Worm (Caenorhabditis elegans) whole organism, young adult: ENCODE results near the gene pcp-4.

Experiments
- B0336.3 ChIP-seq: fragments of 200-800 bp; sonication (Bioruptor generic); IDR thresholded peaks from 2 replicates; pipeline ENCODE4 v1.3.6; 2022; ENCODE audit warnings: missing genetic modification characterization, missing compliant biosample characterization
- C17E4.6 ChIP-seq: fragments of 200-800 bp; sonication (Bioruptor generic); IDR thresholded peaks from 2 replicates; pipeline ENCODE4 v1.3.6; 2022; ENCODE audit warnings: missing genetic modification reagents, missing genetic modification characterization, missing compliant biosample characterization
- D2030.7 ChIP-seq: fragments of 200-800 bp; sonication (Bioruptor generic); IDR thresholded peaks from 2 replicates; pipeline ENCODE4 v1.3.6; 2022; ENCODE audit warnings: missing genetic modification reagents, missing genetic modification characterization, missing compliant biosample characterization
- F10E7.11 ChIP-seq: sonication (generic microtip); optimal IDR thresholded peaks from 2 replicates; lab custom pipeline; 2017; ENCODE audit warnings: mild to moderate bottlenecking, missing genetic modification characterization, moderate library complexity, missing compliant biosample characterization
- F22D6.2 ChIP-seq: sonication (generic microtip); optimal IDR thresholded peaks from 2 replicates; lab custom pipeline; 2016; ENCODE audit warnings: mild to moderate bottlenecking, missing genetic modification characterization, missing compliant biosample characterization
- F57A8.1 ChIP-seq: fragments of 200-800 bp; sonication (Bioruptor generic); optimal IDR thresholded peaks from 2 replicates; lab custom pipeline; 2018; ENCODE audit warnings: mild to moderate bottlenecking, missing genetic modification characterization, moderate library complexity, missing compliant biosample characterization
- F57C9.4 ChIP-seq: sonication (generic microtip); optimal IDR thresholded peaks from 2 replicates; lab custom pipeline; 2017; ENCODE audit warnings: mild to moderate bottlenecking, missing genetic modification characterization, missing compliant biosample characterization
- T26A5.8 ChIP-seq: sonication (generic microtip); optimal IDR thresholded peaks from 2 replicates; lab custom pipeline; 2016; ENCODE audit warnings: missing genetic modification characterization, missing compliant biosample characterization
- Y53G8AR.9 ChIP-seq: fragments of 200-800 bp; sonication (Bioruptor generic); conservative IDR thresholded peaks from 2 replicates; pipeline ENCODE4 v1.3.6; 2022; ENCODE audit warnings: missing genetic modification reagents, missing genetic modification characterization, missing compliant biosample characterization
- Y79H2A.3 ChIP-seq: fragments of 200-800 bp; sonication (Bioruptor generic); conservative IDR thresholded peaks from 2 replicates; pipeline ENCODE4 v1.3.6; 2022; ENCODE audit warnings: missing genetic modification reagents, missing genetic modification characterization, missing compliant biosample characterization
- ZK185.1 ChIP-seq: sonication (generic microtip); optimal IDR thresholded peaks from 2 replicates; lab custom pipeline; 2016; ENCODE audit warnings: mild to moderate bottlenecking, missing genetic modification characterization, missing compliant biosample characterization; ENCODE audit not compliant: poor library complexity, severe bottlenecking
- ama-1 ChIP-seq, 3 experiments: fragments of 150-350 bp in 1 of 3; sonication (generic microtip) in 2 of 3; optimal IDR thresholded peaks; 2 replicates each; lab custom pipeline; 2014 to 2018; ENCODE audit warnings: missing biosample characterization in 2 of 3, missing genetic modification characterization in 2 of 3, missing genetic modification reagents in 2 of 3
- athp-1 ChIP-seq: sonication (generic microtip); optimal IDR thresholded peaks from 2 replicates; lab custom pipeline; 2017; ENCODE audit warnings: mild to moderate bottlenecking, missing genetic modification characterization, missing compliant biosample characterization
- attf-6 ChIP-seq: fragments of 200-800 bp; sonication (Bioruptor generic); IDR thresholded peaks from 2 replicates; pipeline ENCODE4 v1.3.6; 2022; ENCODE audit warnings: missing genetic modification reagents, missing genetic modification characterization, missing compliant biosample characterization
- bed-2 ChIP-seq: fragments of 200-800 bp; sonication (Bioruptor generic); IDR thresholded peaks from 2 replicates; pipeline ENCODE4 v1.3.6; 2022; ENCODE audit warnings: missing genetic modification reagents, missing genetic modification characterization, missing compliant biosample characterization
- cebp-2 ChIP-seq: fragments of 200-800 bp; sonication (Bioruptor generic); IDR thresholded peaks from 2 replicates; pipeline ENCODE4 v1.3.6; 2022; ENCODE audit warnings: missing genetic modification characterization, missing compliant biosample characterization
- ceh-100 ChIP-seq: fragments of 200-800 bp; sonication (Bioruptor generic); IDR thresholded peaks from 2 replicates; pipeline ENCODE4 v1.3.6; 2022; ENCODE audit warnings: missing genetic modification reagents, missing genetic modification characterization, missing compliant biosample characterization
- ceh-40 ChIP-seq: fragments of 200-800 bp; sonication (Bioruptor generic); IDR thresholded peaks from 2 replicates; pipeline ENCODE4 v1.3.6; 2022; ENCODE audit warnings: missing genetic modification characterization, missing compliant biosample characterization
- ceh-79 ChIP-seq: sonication (generic microtip); optimal IDR thresholded peaks from 2 replicates; lab custom pipeline; 2017; ENCODE audit warnings: mild to moderate bottlenecking, missing genetic modification characterization, missing compliant biosample characterization
- ceh-91 ChIP-seq: fragments of 200-800 bp; sonication (Bioruptor generic); IDR thresholded peaks from 2 replicates; pipeline ENCODE4 v1.3.6; 2022; ENCODE audit warnings: missing genetic modification reagents, missing genetic modification characterization, missing compliant biosample characterization
- dox-1 ChIP-seq: fragments of 200-800 bp; sonication (Bioruptor generic); IDR thresholded peaks from 2 replicates; pipeline ENCODE4 v1.3.6; 2022; ENCODE audit warnings: missing genetic modification reagents, missing genetic modification characterization, missing compliant biosample characterization
- dpl-1 ChIP-seq: fragments of 150-350 bp; optimal IDR thresholded peaks from 2 replicates; lab custom pipeline; 2014; ENCODE audit warnings: missing biosample characterization, missing genetic modification reagents, missing genetic modification characterization
- ekl-4 ChIP-seq: fragments of 200-800 bp; sonication (Bioruptor generic); IDR thresholded peaks from 2 replicates; pipeline ENCODE4 v1.3.6; 2022; ENCODE audit warnings: missing genetic modification reagents, missing genetic modification characterization, missing compliant biosample characterization
- ets-4 ChIP-seq: fragments of 200-800 bp; sonication (Bioruptor generic); optimal IDR thresholded peaks from 2 replicates; lab custom pipeline; 2018; ENCODE audit warnings: mild to moderate bottlenecking, missing genetic modification characterization, missing compliant biosample characterization
- hmg-1.2 ChIP-seq: fragments of 200-800 bp; sonication (Bioruptor generic); IDR thresholded peaks from 2 replicates; pipeline ENCODE4 v1.3.6; 2022; ENCODE audit warnings: missing genetic modification reagents, missing genetic modification characterization, missing compliant biosample characterization
- hmg-20 ChIP-seq: fragments of 200-800 bp; sonication (Bioruptor generic); IDR thresholded peaks from 2 replicates; pipeline ENCODE4 v1.3.6; 2022; ENCODE audit warnings: missing genetic modification reagents, missing genetic modification characterization, missing compliant biosample characterization
- hrde-1 ChIP-seq: sonication (generic microtip); optimal IDR thresholded peaks from 2 replicates; lab custom pipeline; 2016; ENCODE audit warnings: missing genetic modification characterization, mild to moderate bottlenecking, missing compliant biosample characterization, moderate library complexity, missing genotype, missing genetic modification reagents, borderline replicate concordance
- lin-35 ChIP-seq, 3 experiments: fragments of 150-350 bp in 2 of 3; sonication (generic microtip) in 1 of 3; optimal IDR thresholded peaks; 2 replicates each; lab custom pipeline; 2014 to 2018; ENCODE audit warnings: missing biosample characterization in 3 of 3, missing genetic modification characterization in 3 of 3, missing genetic modification reagents in 3 of 3
- madf-6 ChIP-seq: fragments of 200-800 bp; sonication (Bioruptor generic); IDR thresholded peaks from 2 replicates; pipeline ENCODE4 v1.3.6; 2022; ENCODE audit warnings: missing genetic modification reagents, missing genetic modification characterization, missing compliant biosample characterization
- mxl-1 ChIP-seq: sonication (generic microtip); optimal IDR thresholded peaks from 2 replicates; lab custom pipeline; 2016; ENCODE audit warnings: missing genetic modification characterization, missing compliant biosample characterization
- nfya-2 ChIP-seq: fragments of 200-800 bp; sonication (Bioruptor generic); IDR thresholded peaks from 2 replicates; pipeline ENCODE4 v1.3.6; 2022; ENCODE audit warnings: missing genetic modification reagents, missing genetic modification characterization, missing compliant biosample characterization
- nhr-179 ChIP-seq: sonication (generic microtip); optimal IDR thresholded peaks from 2 replicates; lab custom pipeline; 2016; ENCODE audit warnings: mild to moderate bottlenecking, missing genetic modification characterization, missing compliant biosample characterization
- nhr-80 ChIP-seq: sonication (generic microtip); optimal IDR thresholded peaks from 2 replicates; lab custom pipeline; 2016; ENCODE audit warnings: missing genetic modification characterization, missing compliant biosample characterization
- nhr-90 ChIP-seq: sonication (generic microtip); optimal IDR thresholded peaks from 2 replicates; lab custom pipeline; 2016; ENCODE audit warnings: missing genotype, mild to moderate bottlenecking, missing genetic modification characterization, missing compliant biosample characterization
- pbrm-1 ChIP-seq: fragments of 200-800 bp; sonication (Bioruptor generic); IDR thresholded peaks from 2 replicates; pipeline ENCODE4 v1.3.6; 2022; ENCODE audit warnings: missing genetic modification reagents, missing genetic modification characterization, missing compliant biosample characterization
- pha-4 ChIP-seq: fragments of 150-350 bp; sonication (generic microtip); optimal IDR thresholded peaks from 2 replicates; lab custom pipeline; 2014; ENCODE audit warnings: missing biosample characterization, missing genetic modification reagents, missing genetic modification characterization
- rpc-1 ChIP-seq, 2 experiments: fragments of 150-350 bp in 1 of 2; sonication (generic microtip) in 1 of 2; optimal IDR thresholded peaks; 2 replicates each; lab custom pipeline; 2014 to 2018; ENCODE audit warnings: missing biosample characterization in 1 of 2, missing genetic modification characterization in 1 of 2, missing genetic modification reagents in 1 of 2, missing genotype in 1 of 2
- sea-2 ChIP-seq: fragments of 200-800 bp; sonication (Bioruptor generic); IDR thresholded peaks from 2 replicates; pipeline ENCODE4 v1.3.6; 2022; ENCODE audit warnings: missing genetic modification characterization, missing compliant biosample characterization
- snpc-1.1 ChIP-seq: sonication (generic microtip); optimal IDR thresholded peaks from 2 replicates; lab custom pipeline; 2017; ENCODE audit warnings: missing genetic modification characterization, mild to moderate bottlenecking, missing compliant biosample characterization, antibody characterized with exemption, moderate library complexity, missing genotype, missing genetic modification reagents; ENCODE audit not compliant: insufficient read depth
- snpc-3.4 ChIP-seq: sonication (generic microtip); optimal IDR thresholded peaks from 2 replicates; lab custom pipeline; 2017; ENCODE audit warnings: missing genetic modification characterization, mild to moderate bottlenecking, missing compliant biosample characterization, antibody characterized with exemption, moderate library complexity, missing genotype, missing genetic modification reagents
- sptf-2 ChIP-seq: fragments of 200-800 bp; sonication (Bioruptor generic); optimal IDR thresholded peaks from 2 replicates; lab custom pipeline; 2018; ENCODE audit warnings: mild to moderate bottlenecking, missing genetic modification characterization, missing compliant biosample characterization
- tbp1 ChIP-seq: fragments of 200-800 bp; sonication (Bioruptor generic); optimal IDR thresholded peaks from 2 replicates; lab custom pipeline; 2018; ENCODE audit warnings: mild to moderate bottlenecking, missing genetic modification characterization, missing compliant biosample characterization
- tlf-1 ChIP-seq: fragments of 200-800 bp; sonication (Bioruptor generic); optimal IDR thresholded peaks from 2 replicates; lab custom pipeline; 2018; ENCODE audit warnings: mild to moderate bottlenecking, missing genetic modification characterization, missing compliant biosample characterization
- xnd-1 ChIP-seq: sonication (generic microtip); optimal IDR thresholded peaks from 2 replicates; lab custom pipeline; 2016; ENCODE audit warnings: missing genotype, missing genetic modification reagents, missing genetic modification characterization, missing compliant biosample characterization
- zfh-2 ChIP-seq: fragments of 200-800 bp; sonication (Bioruptor generic); conservative IDR thresholded peaks from 2 replicates; pipeline ENCODE4 v1.3.6; 2022; ENCODE audit warnings: missing genetic modification reagents, missing genetic modification characterization, missing compliant biosample characterization
- ztf-26 ChIP-seq: sonication (generic microtip); optimal IDR thresholded peaks from 2 replicates; lab custom pipeline; 2017; ENCODE audit warnings: missing genetic modification characterization, missing compliant biosample characterization
- ztf-6 ChIP-seq: fragments of 200-800 bp; sonication (Bioruptor generic); IDR thresholded peaks from 2 replicates; pipeline ENCODE4 v1.3.6; 2022; ENCODE audit warnings: missing genetic modification reagents, missing genetic modification characterization, missing compliant biosample characterization

Gene pcp-4

ce11 chrV:19802797-19803196 is 28.0 kb downstream of the pcp-4 start:
- TF ChIP-seq F10E7.11 (tag; lab: Kevin White, UChicago) (no peak), rpc-1 (optimal IDR thresholded peaks at IDR 0.05; lab: Kevin White, UChicago) (no peak), rpc-1 (tag; optimal IDR thresholded peaks at IDR 0.05; lab: Kevin White, UChicago) (no peak), F22D6.2 (tag; lab: Kevin White, UChicago) (no peak), mxl-1 (tag; lab: Kevin White, UChicago) (no peak), nfya-2 (GFP tag; lab: Robert Waterston, UW) (no peak), attf-6 (GFP tag; lab: Robert Waterston, UW) (no peak), ama-1 (optimal IDR thresholded peaks at IDR 0.05; lab: Kevin White, UChicago) (no peak), ama-1 (GFP tag; optimal IDR thresholded peaks at IDR 0.05; lab: Kevin White, UChicago) (no peak), zfh-2 (GFP tag; lab: Robert Waterston, UW) (no peak), lin-35 (GFP tag; optimal IDR thresholded peaks at IDR 0.05; lab: Kevin White, UChicago) (no peak), ztf-6 (GFP tag; lab: Robert Waterston, UW) (no peak), hmg-1.2 (GFP tag; lab: Robert Waterston, UW) (no peak), B0336.3 (GFP tag; lab: Robert Waterston, UW) (no peak), F57A8.1 (no peak), athp-1 (no peak), pbrm-1 (GFP tag; lab: Robert Waterston, UW) (no peak), dox-1 (GFP tag; lab: Robert Waterston, UW) (no peak)

DNA sequence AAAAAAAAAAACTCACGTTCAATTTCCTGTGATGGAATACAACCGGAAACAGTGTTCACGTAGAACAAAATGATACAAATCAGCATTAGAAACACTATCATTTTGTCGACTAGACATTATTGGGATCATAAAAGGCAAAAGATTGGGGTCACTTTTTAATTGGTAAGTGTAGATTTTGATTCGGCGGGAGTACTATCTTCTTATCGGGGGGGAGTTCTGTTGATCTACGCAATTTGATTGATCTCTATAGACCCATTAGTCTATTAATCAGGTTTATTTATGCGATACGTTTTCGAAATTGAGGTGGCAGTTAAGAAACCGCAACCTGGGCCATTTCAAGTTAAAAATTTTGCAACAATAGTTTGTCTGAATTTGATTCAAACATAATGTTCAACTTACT is 29.8 kb downstream of the pcp-4 start, which contains the start of gene Y116F11B.2:
Gene Y116F11B.2 (minus strand): TSS at position 101 of the 400 bp plus-strand sequence.
- no peak for TF ChIP-seq ceh-40
- TF ChIP-seq D2030.7 (GFP tag; lab: Robert Waterston, UW), result no peak
- no peak for TF ChIP-seq xnd-1 (tag; lab: Kevin White, UChicago)
- TF ChIP-seq tbp1 (GFP tag; lab: Kevin White, UChicago), result no peak
- no peak for TF ChIP-seq cebp-2 (GFP tag; lab: Robert Waterston, UW)
- no peak for TF ChIP-seq pha-4
- no peak for TF ChIP-seq zfh-2 (GFP tag; lab: Robert Waterston, UW)
- TF ChIP-seq sptf-2 (GFP tag; lab: Kevin White, UChicago), result no peak
- TF ChIP-seq C17E4.6, result no peak
- no peak for TF ChIP-seq nhr-90
- no peak for TF ChIP-seq hrde-1 (tag; lab: Kevin White, UChicago)
- TF ChIP-seq ztf-26 (tag; lab: Kevin White, UChicago), result no peak
- TF ChIP-seq ets-4 (GFP tag; lab: Kevin White, UChicago), result no peak
- no peak for TF ChIP-seq Y79H2A.3
- no peak for TF ChIP-seq Y53G8AR.9 (GFP tag; lab: Robert Waterston, UW)
- TF ChIP-seq F10E7.11 (tag; lab: Kevin White, UChicago), result no peak
- TF ChIP-seq hmg-20 (GFP tag; lab: Robert Waterston, UW), result no peak
- TF ChIP-seq ekl-4 (GFP tag; lab: Robert Waterston, UW), result no peak
- TF ChIP-seq sea-2, result no peak

ce11 chrV:19794931-19795330 is 35.9 kb downstream of the pcp-4 start, which contains the start of gene M162.7:
Gene M162.7, minus strand, starts transcription at chrV:19795031.
- TF ChIP-seq zfh-2 (GFP tag; lab: Robert Waterston, UW) (no peak), F22D6.2 (tag; lab: Kevin White, UChicago) (no peak), nhr-80 (no peak), ceh-100 (no peak), bed-2 (no peak), tlf-1 (GFP tag; lab: Kevin White, UChicago) (no peak), ekl-4 (GFP tag; lab: Robert Waterston, UW) (no peak), nhr-179 (tag; lab: Kevin White, UChicago) (no peak), madf-6 (GFP tag; lab: Robert Waterston, UW) (no peak), athp-1 (no peak), ceh-79 (tag; lab: Kevin White, UChicago) (no peak), ceh-91 (GFP tag; lab: Robert Waterston, UW) (no peak), dpl-1 (GFP tag; lab: Kevin White, UChicago) (no peak), snpc-3.4 (no peak), D2030.7 (GFP tag; lab: Robert Waterston, UW) (no peak), snpc-1.1 (no peak), ZK185.1 (tag; lab: Kevin White, UChicago) (no peak), T26A5.8 (no peak), F57C9.4 (no peak)
